Fruit fly (Drosophila melanogaster): ENCODE results near the gene sens.

Gene sens

DNA sequence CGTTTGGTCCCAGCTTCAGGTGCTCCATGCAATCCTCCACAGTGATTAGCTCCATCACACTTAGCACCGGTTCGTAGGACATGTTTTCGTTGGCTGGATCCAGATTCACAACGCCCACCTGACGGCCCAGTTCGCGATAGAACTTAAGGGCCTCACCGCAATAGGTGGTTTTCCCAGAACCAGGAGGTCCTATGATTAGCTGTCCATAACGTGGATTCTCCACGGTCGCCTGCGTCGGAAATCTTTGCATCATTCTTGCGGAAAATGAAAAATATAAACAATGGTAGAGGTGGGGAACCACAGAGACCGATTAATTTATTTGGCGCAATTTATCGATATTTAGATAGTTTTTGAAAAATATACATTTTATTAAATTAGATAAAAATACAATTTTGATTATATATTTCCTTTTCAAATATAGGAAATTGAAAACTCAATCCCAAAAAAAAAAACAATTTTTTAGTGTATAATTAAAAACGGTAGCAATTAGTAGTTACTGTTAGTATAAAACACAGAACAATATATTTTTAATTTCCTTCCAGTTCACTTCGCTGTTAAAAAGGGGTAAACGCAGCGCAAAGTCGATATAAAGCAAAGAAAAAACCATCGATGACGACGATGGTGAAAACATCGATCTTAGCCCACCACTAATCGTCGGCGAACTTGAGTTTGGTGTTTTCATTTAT, 11.4 kb upstream of the sens start, which contains the start of the genes CG10222 and flr (continued):
- TF ChIP-seq Dll (GFP tag; IDR thresholded peaks at IDR 0.05; ENCODE audit: partially characterized antibody): peak; percentile 85
- no peak for TF ChIP-seq Dek (tag; optimal IDR thresholded peaks at IDR 0.05)
- TF ChIP-seq gce (GFP tag; IDR thresholded peaks at IDR 0.05): no peak
- no peak for TF ChIP-seq z (GFP tag; IDR thresholded peaks at IDR 0.05)
- peak; percentile 42 for TF ChIP-seq CG10267 (tag; optimal IDR thresholded peaks at IDR 0.05)
- TF ChIP-seq CG8765 (GFP tag; IDR thresholded peaks at IDR 0.05): no peak
- TF ChIP-seq CG4360 (GFP tag; IDR thresholded peaks at IDR 0.05): no peak
- no peak for TF ChIP-seq dm (GFP tag; optimal IDR thresholded peaks at IDR 0.05)
- no peak for TF ChIP-seq ara (GFP tag; IDR thresholded peaks at IDR 0.05)
- TF ChIP-seq HLH3B (GFP tag; IDR thresholded peaks at IDR 0.05): no peak
- TF ChIP-seq Optix (GFP tag; IDR thresholded peaks at IDR 0.05): no peak
- no peak for TF ChIP-seq p53 (GFP tag; optimal IDR thresholded peaks at IDR 0.05)
- no peak for TF ChIP-seq CG2889 (GFP tag; IDR thresholded peaks at IDR 0.05)
- no peak for TF ChIP-seq peb (GFP tag; IDR thresholded peaks at IDR 0.05)
- no peak for TF ChIP-seq tgo (GFP tag; IDR thresholded peaks at IDR 0.05)
- TF ChIP-seq CG15073 (GFP tag; optimal IDR thresholded peaks at IDR 0.05): no peak
- no peak for TF ChIP-seq tll (GFP tag; optimal IDR thresholded peaks at IDR 0.05)
- no peak for TF ChIP-seq sc (optimal IDR thresholded peaks at IDR 0.05)
- no peak for TF ChIP-seq sc (GFP tag; optimal IDR thresholded peaks at IDR 0.05)
- no peak for TF ChIP-seq CG9437 (GFP tag; optimal IDR thresholded peaks at IDR 0.05)
- TF ChIP-seq CG1233 (GFP tag; optimal IDR thresholded peaks at IDR 0.05): no peak
- TF ChIP-seq CG10462 (GFP tag; optimal IDR thresholded peaks at IDR 0.05): no peak
- TF ChIP-seq CG9876 (GFP tag; optimal IDR thresholded peaks at IDR 0.05): no peak
- TF ChIP-seq sens-2 (GFP tag; IDR thresholded peaks at IDR 0.05): no peak
- TF ChIP-seq CG7928 (GFP tag; optimal IDR thresholded peaks at IDR 0.05): no peak
- TF ChIP-seq CG14860 (GFP tag; IDR thresholded peaks at IDR 0.05; ENCODE audit: partially characterized antibody): peak; percentile 69
- no peak for TF ChIP-seq da (GFP tag; optimal IDR thresholded peaks at IDR 0.05)
- TF ChIP-seq CG14014 (GFP tag; IDR thresholded peaks at IDR 0.05): no peak
- no peak for TF ChIP-seq CG4404 (GFP tag; IDR thresholded peaks at IDR 0.05)
- TF ChIP-seq CG13624 (GFP tag; optimal IDR thresholded peaks at IDR 0.05): no peak
- TF ChIP-seq al (GFP tag; IDR thresholded peaks at IDR 0.05): no peak
- no peak for TF ChIP-seq caup (GFP tag; optimal IDR thresholded peaks at IDR 0.05; ENCODE audit: severe bottlenecking)
- TF ChIP-seq usp (GFP tag; optimal IDR thresholded peaks at IDR 0.05): no peak
- TF ChIP-seq Stat92E (GFP tag; optimal IDR thresholded peaks at IDR 0.05): no peak
- peak; percentile 10 for TF ChIP-seq zen (tag; optimal IDR thresholded peaks at IDR 0.05)
- TF ChIP-seq CG5245 (GFP tag; optimal IDR thresholded peaks at IDR 0.05): no peak
- TF ChIP-seq Neu2 (GFP tag; optimal IDR thresholded peaks at IDR 0.05; ENCODE audit: borderline replicate concordance): no peak
- no peak for TF ChIP-seq nom (GFP tag; optimal IDR thresholded peaks at IDR 0.05)
- TF ChIP-seq Atf6 (GFP tag; IDR thresholded peaks at IDR 0.05): no peak
- no peak for TF ChIP-seq pnt (GFP tag; optimal IDR thresholded peaks at IDR 0.05)
- TF ChIP-seq Elba2 (GFP tag; optimal IDR thresholded peaks at IDR 0.05): no peak
- 0 out of 3 replicates have a peak, but pooled peaks have one; percentile 10 for TF ChIP-seq zen2 (GFP tag; IDR thresholded peaks at IDR 0.05; ENCODE audit: partially characterized antibody)
- peak; percentile 75 for TF ChIP-seq CG16813 (GFP tag; IDR thresholded peaks at IDR 0.05; ENCODE audit: partially characterized antibody)
- no peak for TF ChIP-seq Gug (GFP tag; IDR thresholded peaks at IDR 0.05)
- peak; percentile 32 for TF ChIP-seq CG30403 (GFP tag; optimal IDR thresholded peaks at IDR 0.05)
- TF ChIP-seq CG17359 (tag; optimal IDR thresholded peaks at IDR 0.05): no peak
- no peak for TF ChIP-seq Taf1 (GFP tag; IDR thresholded peaks at IDR 0.05)
- TF ChIP-seq CG14667 (GFP tag; IDR thresholded peaks at IDR 0.05): no peak
- no peak for TF ChIP-seq CG13296 (GFP tag; optimal IDR thresholded peaks at IDR 0.05)
- no peak for TF ChIP-seq ranshi (GFP tag; IDR thresholded peaks at IDR 0.05)
- no peak for TF ChIP-seq CG6654 (GFP tag; optimal IDR thresholded peaks at IDR 0.05)
